Worm (Caenorhabditis elegans) whole organism, L3 larva: Measurements from ENCODE around the gene T04F8.2.
A peak's percentile ranks its signal among the peaks of the same experiment; 100 is the strongest.

Experiments used
- ama-1 ChIP-seq: fragments of 150-350 bp; optimal IDR thresholded peaks from 2 replicates; lab custom pipeline; 2018
- ceh-9 ChIP-seq: sonication (generic microtip); optimal IDR thresholded peaks from 2 replicates; lab custom pipeline; 2018; ENCODE audit warnings: missing biosample characterization, missing genetic modification characterization
- fkh-10 ChIP-seq: sonication (generic microtip); optimal IDR thresholded peaks from 2 replicates; lab custom pipeline; 2017; ENCODE audit warnings: missing biosample characterization, missing genetic modification reagents, missing genetic modification characterization
- sea-2 ChIP-seq: fragments of 150-350 bp; sonication (generic microtip); optimal IDR thresholded peaks from 4 replicates; lab custom pipeline; 2014; ENCODE audit warnings: missing biosample characterization, missing genetic modification reagents, missing genetic modification characterization
- tbx-2 ChIP-seq: sonication (generic microtip); optimal IDR thresholded peaks from 2 replicates; lab custom pipeline; 2016; ENCODE audit warnings: mild to moderate bottlenecking, missing genetic modification characterization, missing compliant biosample characterization

The T04F8.2 gene

ce11 chrX:11605214-11605765 lies 51.1 kb downstream of the T04F8.2 start, which contains the start of gene ftt-2:
Gene ftt-2 (minus strand): TSS chrX:11605419.
- TF ChIP-seq fkh-10, result no peak
- TF ChIP-seq ama-1, result peak; percentile 80
- no peak for TF ChIP-seq sea-2 (GFP tag; lab: Kevin White, UChicago)
- TF ChIP-seq tbx-2 (tag; lab: Kevin White, UChicago), result no peak
- no peak for TF ChIP-seq ceh-9 (tag; lab: Kevin White, UChicago)
